Worm (Caenorhabditis elegans) whole organism, young adult: ENCODE data around the gene srv-22.

Experiments
- ama-1 ChIP-seq, 3 experiments: fragments of 150-350 bp in 1 of 3; sonication (generic microtip) in 2 of 3; optimal IDR thresholded peaks; 2 replicates each; lab custom pipeline; 2014 to 2018; ENCODE audit warnings: missing biosample characterization in 2 of 3, missing genetic modification characterization in 2 of 3, missing genetic modification reagents in 2 of 3
- dpl-1 ChIP-seq: fragments of 150-350 bp; optimal IDR thresholded peaks from 2 replicates; lab custom pipeline; 2014; ENCODE audit warnings: missing biosample characterization, missing genetic modification reagents, missing genetic modification characterization
- lin-54 ChIP-seq: fragments of 200-800 bp; sonication (Bioruptor generic); optimal IDR thresholded peaks from 2 replicates; lab custom pipeline; 2018; ENCODE audit warnings: mild to moderate bottlenecking, missing genetic modification characterization, missing compliant biosample characterization

- TF ChIP-seq ama-1 (optimal IDR thresholded peaks at IDR 0.05; lab: Kevin White, UChicago) (no peak), ama-1 (GFP tag; optimal IDR thresholded peaks at IDR 0.05; lab: Kevin White, UChicago) (no peak), lin-54 (GFP tag; lab: Kevin White, UChicago) (no peak), dpl-1 (GFP tag; lab: Kevin White, UChicago) (no peak)
Observed at ce11 chrIV:5847986-5848707, 31.6 kb downstream of the srv-22 start, which contains the start of gene sams-3.
